Fruit fly (Drosophila melanogaster) whole organism, embryonic: Measurements from ENCODE around the gene CG14419.

ENCODE experiments used
- Aef1 ChIP-seq: fragments of 200-800 bp; sonication (Bioruptor generic); IDR thresholded peaks from 3 replicates; pipeline ENCODE4 v1.3.6; 2022; ENCODE audit warnings: missing biosample characterization, missing genetic modification characterization
- CG11696 ChIP-seq: fragments of 200-800 bp; sonication (Bioruptor generic); IDR thresholded peaks from 2 replicates; pipeline ENCODE4 v1.3.6; 2022; ENCODE audit warnings: missing biosample characterization, missing genetic modification characterization
- CG14667 ChIP-seq: fragments of 200-800 bp; sonication (Bioruptor generic); IDR thresholded peaks from 2 replicates; pipeline ENCODE4 v1.3.6; 2022; ENCODE audit warnings: missing biosample characterization, missing genetic modification characterization
- CG17568 ChIP-seq: fragments of 200-800 bp; sonication (Bioruptor generic); optimal IDR thresholded peaks from 2 replicates; lab custom pipeline; 2018; ENCODE audit warnings: missing biosample characterization, mild to moderate bottlenecking, missing genetic modification characterization, moderate library complexity
- CG4282 ChIP-seq: fragments of 200-800 bp; sonication (Bioruptor generic); optimal IDR thresholded peaks from 2 replicates; lab custom pipeline; 2016; ENCODE audit warnings: missing biosample characterization, missing genetic modification characterization
- CG4707 ChIP-seq: fragments of 200-800 bp; sonication (Bioruptor generic); optimal IDR thresholded peaks from 2 replicates; lab custom pipeline; 2018; ENCODE audit warnings: missing biosample characterization, mild to moderate bottlenecking, missing genetic modification characterization, moderate library complexity
- CG7839 ChIP-seq: fragments of 200-800 bp; sonication (Bioruptor generic); optimal IDR thresholded peaks from 3 replicates; lab custom pipeline; 2018; ENCODE audit warnings: missing biosample characterization, mild to moderate bottlenecking, missing genetic modification characterization, moderate library complexity
- CG7963 ChIP-seq: fragments of 200-800 bp; sonication (Bioruptor generic); IDR thresholded peaks from 3 replicates; pipeline ENCODE4 v1.3.6; 2022; ENCODE audit warnings: missing biosample characterization, missing genetic modification characterization; ENCODE audit not compliant: partially characterized antibody
- CG8089 ChIP-seq: fragments of 200-800 bp; sonication (Bioruptor generic); optimal IDR thresholded peaks from 3 replicates; lab custom pipeline; 2016; ENCODE audit warnings: missing biosample characterization, missing genetic modification characterization
- CG9437 ChIP-seq: fragments of 200-800 bp; sonication (Bioruptor generic); optimal IDR thresholded peaks from 2 replicates; lab custom pipeline; 2018; ENCODE audit warnings: missing biosample characterization, mild to moderate bottlenecking, missing genetic modification characterization
- CG9932 ChIP-seq: fragments of 200-800 bp; sonication (Bioruptor generic); IDR thresholded peaks from 2 replicates; pipeline ENCODE4 v1.3.6; 2022; ENCODE audit warnings: missing biosample characterization, missing genetic modification characterization
- CHES-1-like ChIP-seq: fragments of 200-800 bp; sonication (Bioruptor generic); optimal IDR thresholded peaks from 2 replicates; lab custom pipeline; 2016; ENCODE audit warnings: missing biosample characterization, missing genetic modification characterization
- Deaf1 ChIP-seq: fragments of 200-800 bp; optimal IDR thresholded peaks from 3 replicates; lab custom pipeline; 2019; ENCODE audit warnings: missing biosample characterization, mild to moderate bottlenecking, missing genetic modification characterization, moderate library complexity
- Stat92E ChIP-seq, 3 experiments: fragments of >200 bp in 2 of 3; fragments of 200-800 bp in 1 of 3; sonication (Bioruptor generic) in 1 of 3; optimal IDR thresholded peaks; 2 replicates each; lab custom pipeline; 2017 to 2019; ENCODE audit warnings: missing biosample characterization in 3 of 3, missing genetic modification characterization in 3 of 3, mild to moderate bottlenecking in 1 of 3, moderate library complexity in 1 of 3
- Xrp1 ChIP-seq: fragments of 200-800 bp; sonication (Bioruptor generic); IDR thresholded peaks from 2 replicates; pipeline ENCODE4 v1.3.6; 2022; ENCODE audit warnings: missing biosample characterization, missing genetic modification characterization
- ab ChIP-seq: fragments of 200-800 bp; sonication (Bioruptor generic); optimal IDR thresholded peaks from 2 replicates; lab custom pipeline; 2016; ENCODE audit warnings: missing biosample characterization, missing genetic modification characterization
- croc ChIP-seq: fragments of 200-800 bp; sonication (Bioruptor generic); conservative IDR thresholded peaks from 3 replicates; pipeline ENCODE4 v1.3.6; 2022; ENCODE audit warnings: missing biosample characterization, missing genetic modification characterization
- disco-r ChIP-seq: fragments of 200-800 bp; sonication (Bioruptor generic); optimal IDR thresholded peaks from 2 replicates; lab custom pipeline; 2016; ENCODE audit warnings: missing biosample characterization, missing genetic modification characterization
- esg ChIP-seq: fragments of 200-800 bp; sonication (Bioruptor generic); conservative IDR thresholded peaks from 2 replicates; pipeline ENCODE4 v1.3.6; 2022; ENCODE audit warnings: missing biosample characterization, missing genetic modification characterization
- eve ChIP-seq, 2 experiments: fragments of >200 bp; optimal IDR thresholded peaks; 2 replicates each; lab custom pipeline; 2017; ENCODE audit warnings: missing biosample characterization in 2 of 2, missing genetic modification characterization in 2 of 2
- fd3F ChIP-seq: fragments of 200-800 bp; sonication (Bioruptor generic); optimal IDR thresholded peaks from 2 replicates; lab custom pipeline; 2018; ENCODE audit warnings: missing biosample characterization, mild to moderate bottlenecking, missing genetic modification characterization, moderate library complexity
- insv ChIP-seq, 2 experiments: fragments of 200-800 bp; sonication (Bioruptor generic); optimal IDR thresholded peaks; 3 replicates each; lab custom pipeline; 2016 to 2018; ENCODE audit warnings: missing biosample characterization in 2 of 2, missing genetic modification characterization in 2 of 2
- inv ChIP-seq: fragments of 200-800 bp; sonication (Bioruptor generic); IDR thresholded peaks from 2 replicates; pipeline ENCODE4 v1.3.6; 2022; ENCODE audit warnings: missing biosample characterization, missing genetic modification characterization; ENCODE audit not compliant: partially characterized antibody
- klu ChIP-seq: fragments of 200-800 bp; sonication (Bioruptor generic); IDR thresholded peaks from 2 replicates; pipeline ENCODE4 v1.3.6; 2022; ENCODE audit warnings: missing biosample characterization, missing genetic modification characterization
- knrl ChIP-seq: fragments of 200-800 bp; sonication (Bioruptor generic); IDR thresholded peaks from 3 replicates; pipeline ENCODE4 v1.3.6; 2022; ENCODE audit warnings: missing biosample characterization, missing genetic modification characterization; ENCODE audit not compliant: partially characterized antibody
- lbe ChIP-seq: fragments of 200-800 bp; sonication (Bioruptor generic); optimal IDR thresholded peaks from 2 replicates; lab custom pipeline; 2016; ENCODE audit warnings: missing biosample characterization, mild to moderate bottlenecking, missing genetic modification characterization
- onecut ChIP-seq: fragments of 200-800 bp; sonication (Bioruptor generic); IDR thresholded peaks from 2 replicates; pipeline ENCODE4 v1.3.6; 2022; ENCODE audit warnings: missing biosample characterization, missing genetic modification characterization
- phol ChIP-seq: fragments of 200-800 bp; sonication (Bioruptor generic); optimal IDR thresholded peaks from 3 replicates; lab custom pipeline; 2018; ENCODE audit warnings: missing biosample characterization, mild to moderate bottlenecking, missing genetic modification characterization, moderate library complexity
- pnt ChIP-seq: fragments of 200-800 bp; sonication (Bioruptor generic); optimal IDR thresholded peaks from 3 replicates; lab custom pipeline; 2016; ENCODE audit warnings: missing biosample characterization, missing genetic modification characterization
- ro ChIP-seq: fragments of 200-800 bp; sonication (Bioruptor generic); IDR thresholded peaks from 2 replicates; pipeline ENCODE4 v1.3.6; 2022; ENCODE audit warnings: missing biosample characterization, missing genetic modification characterization
- sisA ChIP-seq: fragments of 200-800 bp; sonication (Bioruptor generic); IDR thresholded peaks from 2 replicates; pipeline ENCODE4 v1.3.6; 2022; ENCODE audit warnings: missing biosample characterization, missing genetic modification characterization
- sr ChIP-seq: fragments of 200-800 bp; sonication (Bioruptor generic); IDR thresholded peaks from 3 replicates; pipeline ENCODE4 v1.3.6; 2022; ENCODE audit warnings: missing biosample characterization, missing genetic modification characterization
- tap ChIP-seq: fragments of 200-800 bp; optimal IDR thresholded peaks from 3 replicates; lab custom pipeline; 2019; ENCODE audit warnings: missing biosample characterization, mild to moderate bottlenecking, missing genetic modification characterization, moderate library complexity
- tna ChIP-seq: fragments of 200-800 bp; sonication (Bioruptor generic); IDR thresholded peaks from 2 replicates; pipeline ENCODE4 v1.3.6; 2022; ENCODE audit warnings: missing biosample characterization, missing genetic modification characterization; ENCODE audit not compliant: partially characterized antibody
- zf30C ChIP-seq: fragments of 200-800 bp; sonication (Bioruptor generic); optimal IDR thresholded peaks from 3 replicates; lab custom pipeline; 2018; ENCODE audit warnings: missing biosample characterization, mild to moderate bottlenecking, missing genetic modification characterization
- zfh1 ChIP-seq: fragments of 200-800 bp; sonication (Bioruptor generic); IDR thresholded peaks from 3 replicates; pipeline ENCODE4 v1.3.6; 2022; ENCODE audit warnings: missing biosample characterization, missing genetic modification characterization

Gene CG14419

dm6 chrX:2860955-2861354 is 24.8 kb downstream of the CG14419 start (continued):
- no peak for TF ChIP-seq CG9437
- TF ChIP-seq CG7839 = peak; percentile 52
- no peak for TF ChIP-seq Stat92E (GFP tag; optimal IDR thresholded peaks at IDR 0.05; lab: Kevin White, UChicago)
- TF ChIP-seq zf30C = no peak
- TF ChIP-seq fd3F (GFP tag; lab: Kevin White, UChicago) = no peak
- no peak for TF ChIP-seq CG11696 (GFP tag; lab: Robert Waterston, UW)
- no peak for TF ChIP-seq CG4282 (GFP tag; lab: Kevin White, UChicago)
- TF ChIP-seq tap (tag; lab: Kevin White, UChicago) = no peak
- TF ChIP-seq Deaf1 (tag; lab: Kevin White, UChicago) = no peak
- TF ChIP-seq CHES-1-like = no peak
- TF ChIP-seq insv (GFP tag; optimal IDR thresholded peaks at IDR 0.05; lab: Kevin White, UChicago) = no peak
- TF ChIP-seq CG7963 (GFP tag; lab: Robert Waterston, UW) = no peak
- peak; percentile 32; the same call in 1 of the 2 replicates for TF ChIP-seq CG14667 (GFP tag; lab: Robert Waterston, UW)
- no peak for TF ChIP-seq CG17568 (GFP tag; lab: Kevin White, UChicago)
- no peak for TF ChIP-seq ro
- TF ChIP-seq CG9932 (GFP tag; lab: Robert Waterston, UW) = peak; percentile 43
- no peak for TF ChIP-seq CG8089
- no peak for TF ChIP-seq ab (GFP tag; lab: Kevin White, UChicago)
- 0 out of 3 replicates have a peak, but pooled peaks have one; percentile 15 for TF ChIP-seq zfh1
- peak; percentile 43 for TF ChIP-seq phol (tag; lab: Kevin White, UChicago)
- TF ChIP-seq lbe (GFP tag; lab: Kevin White, UChicago) = no peak
- no peak for TF ChIP-seq klu (GFP tag; lab: Robert Waterston, UW)
- peak; percentile 36; the same call in 1 of the 2 replicates for TF ChIP-seq sisA (GFP tag; lab: Robert Waterston, UW)
- TF ChIP-seq Aef1 (GFP tag; lab: Robert Waterston, UW) = peak; percentile 31; the same call in 1 of the 3 replicates
- no peak for TF ChIP-seq eve (GFP tag; optimal IDR thresholded peaks at IDR 0.05; lab: Kevin White, UChicago)
- TF ChIP-seq knrl (GFP tag; lab: Robert Waterston, UW) = no peak
- TF ChIP-seq inv (GFP tag; lab: Robert Waterston, UW) = no peak
- TF ChIP-seq croc (GFP tag; lab: Robert Waterston, UW) = no peak
- no peak for TF ChIP-seq CG4707 (GFP tag; lab: Kevin White, UChicago)
- peak; percentile 40; the same call in 1 of the 2 replicates for TF ChIP-seq Xrp1 (GFP tag; lab: Robert Waterston, UW)
- TF ChIP-seq onecut (GFP tag; lab: Robert Waterston, UW) = no peak; the same call in 1 of the 2 replicates
- no peak for TF ChIP-seq pnt (GFP tag; lab: Kevin White, UChicago)
- TF ChIP-seq sr = no peak
- no peak for TF ChIP-seq tna (GFP tag; lab: Robert Waterston, UW)
- no peak for TF ChIP-seq esg
- no peak for TF ChIP-seq disco-r
